Worm (Caenorhabditis elegans) whole organism, L4 larva: Measurements from ENCODE around the gene ZK856.14.

ENCODE experiments used
- ZK546.5 ChIP-seq, 2 experiments: sonication (generic microtip); optimal IDR thresholded peaks; 2 replicates each; lab custom pipeline; 2017; ENCODE audit warnings: missing biosample characterization in 2 of 2, missing genetic modification characterization in 2 of 2
- hlh-11 ChIP-seq: fragments of 200-800 bp; sonication (Bioruptor generic); optimal IDR thresholded peaks from 2 replicates; lab custom pipeline; 2018; ENCODE audit warnings: mild to moderate bottlenecking, missing genetic modification characterization, missing compliant biosample characterization
- nhr-76 ChIP-seq: fragments of 150-350 bp; optimal IDR thresholded peaks from 2 replicates; lab custom pipeline; 2014; ENCODE audit warnings: missing biosample characterization, missing genetic modification characterization
- nhr-77 ChIP-seq: fragments of 150-350 bp; optimal IDR thresholded peaks from 2 replicates; lab custom pipeline; 2014; ENCODE audit warnings: missing biosample characterization, missing genetic modification characterization

DNA sequence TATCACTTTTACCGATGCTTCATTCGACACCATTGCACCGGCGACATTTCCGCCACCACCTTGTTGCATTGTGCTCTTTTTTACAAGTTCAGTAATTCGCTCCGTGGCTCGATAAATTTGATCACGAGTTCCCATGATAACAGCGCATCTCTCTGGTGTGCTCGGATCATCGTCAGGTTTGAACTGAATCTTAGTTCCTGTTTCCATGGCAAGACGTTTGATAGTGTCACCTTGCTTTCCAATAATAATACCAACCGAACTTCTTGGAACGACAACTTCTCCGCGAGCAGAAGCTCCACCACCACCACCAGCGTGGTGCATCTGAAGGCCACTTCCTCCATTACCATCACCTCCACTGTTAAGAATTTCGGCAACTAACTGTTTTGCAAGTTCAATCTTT, 20.3 kb downstream of the ZK856.14 start:
- TF ChIP-seq ZK546.5 (tag; optimal IDR thresholded peaks at IDR 0.05; lab: Kevin White, UChicago) (no peak), nhr-76 (tag; lab: Kevin White, UChicago) (no peak), hlh-11 (tag; lab: Kevin White, UChicago) (no peak), nhr-77 (no peak)
